Worm (Caenorhabditis elegans) whole organism, mixed stage, embryonic: Measurements from ENCODE around the gene inx-6.

Source experiments
- lsy-2 ChIP-seq: fragments of 150-350 bp; optimal IDR thresholded peaks from 2 replicates; lab custom pipeline; 2014; ENCODE audit warnings: missing biosample characterization, missing genetic modification characterization
- unc-39 ChIP-seq: fragments of 150-350 bp; optimal IDR thresholded peaks from 2 replicates; lab custom pipeline; 2014; ENCODE audit warnings: missing biosample characterization, missing genetic modification characterization

DNA sequence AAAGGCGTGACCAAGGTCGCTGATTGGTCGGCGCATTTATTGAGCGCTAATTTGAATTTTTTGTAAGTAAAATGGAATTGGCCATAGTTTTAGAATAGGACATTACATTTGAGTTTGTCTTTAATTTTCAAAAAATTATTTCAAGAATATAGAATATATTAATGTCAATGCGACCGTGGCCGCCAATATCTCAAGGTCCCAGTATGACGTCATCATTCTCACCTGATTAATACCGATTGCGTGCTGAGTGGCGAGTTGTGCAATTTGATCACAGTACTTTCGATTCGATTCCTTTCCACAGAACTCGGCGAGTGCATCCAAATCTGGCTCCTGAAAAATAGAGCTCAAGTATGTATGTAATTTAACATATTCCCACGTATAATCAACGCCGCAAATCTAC is 9.3 kb downstream of the inx-6 start:
- TF ChIP-seq unc-39 (tag; lab: Kevin White, UChicago) (no peak), lsy-2 (tag; lab: Kevin White, UChicago) (no peak)
